Fruit fly (Drosophila melanogaster): ENCODE data around the gene CG3939.
A peak's percentile ranks its signal among the peaks of the same experiment; 100 is the strongest.

Gene CG3939

DNA sequence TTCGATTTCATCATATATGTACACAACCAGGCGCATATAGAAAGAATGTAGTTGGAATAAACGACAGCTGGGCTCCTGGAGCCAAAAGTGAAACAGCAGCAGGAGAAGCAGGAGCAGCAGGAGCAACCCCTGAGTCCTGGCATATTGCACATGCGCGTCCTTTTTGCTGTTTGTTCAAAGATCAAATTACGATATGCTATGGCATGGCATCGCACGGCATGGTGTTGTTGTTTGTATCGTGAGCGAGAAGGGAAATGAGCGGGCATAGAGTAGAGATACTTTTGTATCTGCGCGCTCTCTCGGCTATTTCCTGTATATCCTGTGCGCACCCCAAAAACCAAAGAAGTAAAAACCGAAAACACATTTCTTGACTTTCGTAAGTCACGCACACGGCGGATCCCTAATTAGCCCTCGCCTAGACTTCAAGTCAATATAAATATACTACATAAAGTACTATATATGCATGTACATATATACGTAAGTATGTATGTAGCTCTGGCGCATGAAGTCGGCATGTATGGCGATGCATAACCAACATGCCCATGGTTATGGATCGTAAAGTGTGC, 36.9 kb upstream of the CG3939 start (continued):
- TF ChIP-seq H15 (GFP tag; IDR thresholded peaks at IDR 0.05) (no peak), chinmo (GFP tag; IDR thresholded peaks at IDR 0.05; ENCODE audit: partially characterized antibody) (no peak), tgo (GFP tag; IDR thresholded peaks at IDR 0.05) (no peak), CG4617 (GFP tag; optimal IDR thresholded peaks at IDR 0.05; ENCODE audit: borderline replicate concordance) (no peak), CG14014 (GFP tag; IDR thresholded peaks at IDR 0.05) (no peak), CG9727 (GFP tag; optimal IDR thresholded peaks at IDR 0.05) (no peak), CG11560 (tag; IDR thresholded peaks at IDR 0.05) (no peak), schlank (tag; optimal IDR thresholded peaks at IDR 0.05) (no peak), pros (GFP tag; optimal IDR thresholded peaks at IDR 0.05) (peak; percentile 96), Pdp1 (GFP tag; optimal IDR thresholded peaks at IDR 0.05) (no peak), CG14667 (GFP tag; IDR thresholded peaks at IDR 0.05) (no peak), prd (optimal IDR thresholded peaks at IDR 0.05) (no peak), prd (GFP tag; IDR thresholded peaks at IDR 0.05) (no peak), CG14710 (tag; optimal IDR thresholded peaks at IDR 0.05) (no peak), mirr (GFP tag; optimal IDR thresholded peaks at IDR 0.05) (no peak), ham (GFP tag; IDR thresholded peaks at IDR 0.05) (no peak), gt (GFP tag; IDR thresholded peaks at IDR 0.05) (no peak), Scr (GFP tag; IDR thresholded peaks at IDR 0.05; ENCODE audit: partially characterized antibody) (no peak), CG8281 (tag; optimal IDR thresholded peaks at IDR 0.05) (no peak), emc (GFP tag; optimal IDR thresholded peaks at IDR 0.05) (no peak), CG12299 (tag; optimal IDR thresholded peaks at IDR 0.05) (no peak), CG15479 (GFP tag; optimal IDR thresholded peaks at IDR 0.05) (peak; percentile 10), tll (GFP tag; optimal IDR thresholded peaks at IDR 0.05) (peak in 1 of 2 experiments; percentile 65), kni (GFP tag; optimal IDR thresholded peaks at IDR 0.05) (peak; percentile 12), CG10543 (GFP tag; optimal IDR thresholded peaks at IDR 0.05) (no peak), sens (GFP tag) (peak; percentile 50), ro (GFP tag; IDR thresholded peaks at IDR 0.05) (no peak), Elba2 (GFP tag; optimal IDR thresholded peaks at IDR 0.05) (no peak), HLH54F (GFP tag; optimal IDR thresholded peaks at IDR 0.05) (no peak), ash1 (GFP tag; optimal IDR thresholded peaks at IDR 0.05) (no peak), hkb (optimal IDR thresholded peaks at IDR 0.05) (no peak), hkb (GFP tag; IDR thresholded peaks at IDR 0.05) (no peak), pho (GFP tag; optimal IDR thresholded peaks at IDR 0.05) (no peak), CG4730 (GFP tag; IDR thresholded peaks at IDR 0.05) (no peak), amos (GFP tag; IDR thresholded peaks at IDR 0.05; ENCODE audit: partially characterized antibody) (no peak), CG1647 (GFP tag; optimal IDR thresholded peaks at IDR 0.05) (no peak), CG5245 (GFP tag; optimal IDR thresholded peaks at IDR 0.05) (no peak), gce (GFP tag; IDR thresholded peaks at IDR 0.05) (no peak), lmd (GFP tag; IDR thresholded peaks at IDR 0.05) (no peak), CG6272 (GFP tag; IDR thresholded peaks at IDR 0.05) (no peak), CG30020 (tag; optimal IDR thresholded peaks at IDR 0.05) (no peak), Ada2b (GFP tag; IDR thresholded peaks at IDR 0.05) (no peak), CG10565 (GFP tag; optimal IDR thresholded peaks at IDR 0.05) (no peak), row (GFP tag; IDR thresholded peaks at IDR 0.05) (no peak), CG7556 (GFP tag; optimal IDR thresholded peaks at IDR 0.05) (no peak), twi (tag; optimal IDR thresholded peaks at IDR 0.05) (peak; percentile 77), CG3726 (GFP tag; IDR thresholded peaks at IDR 0.05) (no peak), CG12942 (GFP tag; optimal IDR thresholded peaks at IDR 0.05) (no peak), tup (GFP tag; optimal IDR thresholded peaks at IDR 0.05) (no peak), Hr51 (GFP tag; optimal IDR thresholded peaks at IDR 0.05) (peak in 1 of 2 experiments; percentile 2), CG7271 (tag; optimal IDR thresholded peaks at IDR 0.05) (no peak), onecut (GFP tag; IDR thresholded peaks at IDR 0.05) (no peak)
